Worm (Caenorhabditis elegans) whole organism, L4/young adult: ENCODE results near the gene mlt-4.

Experiments used
- W03F9.2 ChIP-seq: fragments of 150-350 bp; optimal IDR thresholded peaks from 2 replicates; lab custom pipeline; 2014; ENCODE audit warnings: missing biosample characterization, missing genetic modification characterization
- dao-5 ChIP-seq: sonication (generic microtip); optimal IDR thresholded peaks from 2 replicates; lab custom pipeline; 2016; ENCODE audit warnings: missing genotype, missing genetic modification characterization, moderate library complexity, missing compliant biosample characterization
- him-1 ChIP-seq: sonication (generic microtip); optimal IDR thresholded peaks from 2 replicates; lab custom pipeline; 2016; ENCODE audit warnings: missing genotype, missing genetic modification reagents, missing genetic modification characterization, missing compliant biosample characterization

DNA sequence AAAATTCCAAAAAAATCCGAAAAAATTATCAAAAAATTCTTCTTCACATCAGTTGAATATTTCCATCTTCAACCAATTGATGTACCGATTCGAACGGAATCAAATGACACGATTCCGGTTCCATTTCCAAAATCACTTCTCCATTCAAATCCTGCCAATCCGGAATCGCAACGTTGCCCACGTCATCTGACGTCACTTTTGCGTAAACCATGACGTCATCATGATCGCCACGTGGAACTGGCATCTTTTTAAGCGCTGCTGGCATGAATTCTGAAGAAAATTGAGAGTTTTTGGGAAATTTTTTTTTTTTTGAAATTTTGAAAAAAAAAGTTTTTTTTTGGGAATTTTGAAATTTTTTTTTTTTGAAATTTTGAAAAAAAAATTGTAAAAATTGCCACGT lies 54.0 kb downstream of the mlt-4 start:
- TF ChIP-seq him-1 (tag; lab: Kevin White, UChicago) (no peak), dao-5 (tag; lab: Kevin White, UChicago) (no peak), W03F9.2 (no peak)
